Fruit fly (Drosophila melanogaster) whole organism, prepupa: ENCODE results near the gene Pez.

Experiments used
- CG10631 ChIP-seq: fragments of 200-800 bp; sonication (Bioruptor generic); optimal IDR thresholded peaks from 2 replicates; lab custom pipeline; 2016; ENCODE audit warnings: missing biosample characterization, missing genetic modification characterization
- CG31627 ChIP-seq: fragments of 200-800 bp; sonication (Bioruptor generic); optimal IDR thresholded peaks from 3 replicates; lab custom pipeline; 2016; ENCODE audit warnings: missing biosample characterization, missing genetic modification characterization
- CG4318 ChIP-seq: fragments of 200-800 bp; sonication (Bioruptor generic); optimal IDR thresholded peaks from 3 replicates; lab custom pipeline; 2017; ENCODE audit warnings: missing biosample characterization, mild to moderate bottlenecking, missing genetic modification characterization
- CG6163 ChIP-seq: fragments of 200-800 bp; sonication (Bioruptor generic); IDR thresholded peaks from 3 replicates; pipeline ENCODE4 v1.3.6; 2022; ENCODE audit warnings: missing biosample characterization, missing genetic modification characterization
- CG6792 ChIP-seq: fragments of 200-800 bp; sonication (Bioruptor generic); optimal IDR thresholded peaks from 3 replicates; lab custom pipeline; 2016; ENCODE audit warnings: missing biosample characterization, missing genetic modification characterization
- Gug ChIP-seq: fragments of 200-800 bp; sonication (Bioruptor generic); IDR thresholded peaks from 2 replicates; pipeline ENCODE4 v1.3.6; 2022; ENCODE audit warnings: missing biosample characterization, missing genetic modification characterization
- Hr39 ChIP-seq: fragments of 200-800 bp; sonication (Bioruptor generic); optimal IDR thresholded peaks from 2 replicates; lab custom pipeline; 2016; ENCODE audit warnings: missing biosample characterization, missing genetic modification characterization
- dsx ChIP-seq: fragments of 200-800 bp; optimal IDR thresholded peaks from 3 replicates; lab custom pipeline; 2019; ENCODE audit warnings: missing biosample characterization, mild to moderate bottlenecking, missing genetic modification characterization, moderate library complexity; ENCODE audit not compliant: poor library complexity, severe bottlenecking
- topi ChIP-seq: fragments of 200-800 bp; sonication (Bioruptor generic); optimal IDR thresholded peaks from 3 replicates; lab custom pipeline; 2016; ENCODE audit warnings: missing biosample characterization, missing genetic modification characterization

DNA sequence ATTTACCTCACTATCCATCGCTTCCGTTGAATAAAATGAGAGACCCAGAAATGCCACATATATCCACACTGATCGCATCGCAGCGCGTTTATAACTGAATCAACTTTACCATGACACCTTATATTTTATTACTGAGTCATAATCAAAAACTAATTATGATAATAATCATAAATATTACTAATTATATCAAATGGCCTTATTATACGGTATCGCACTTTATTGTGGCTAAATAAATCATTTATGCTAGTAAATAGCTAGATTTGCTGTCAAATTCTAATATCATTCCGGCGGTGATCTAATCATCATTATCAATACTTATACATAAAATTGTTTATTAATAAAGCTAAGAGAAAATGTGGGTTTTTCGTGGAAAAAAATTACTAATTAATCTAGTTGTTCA is 19.7 kb upstream of the Pez start, which contains the start of gene CG9500:
- no peak for TF ChIP-seq Gug (GFP tag; lab: Robert Waterston, UW)
- TF ChIP-seq CG4318 (GFP tag; lab: Kevin White, UChicago): no peak
- TF ChIP-seq dsx (GFP tag; lab: Kevin White, UChicago): no peak
- TF ChIP-seq CG6792: no peak
- TF ChIP-seq Hr39 (GFP tag; lab: Kevin White, UChicago): no peak
- TF ChIP-seq CG6163: no peak
- TF ChIP-seq CG31627 (GFP tag; lab: Kevin White, UChicago): no peak
- TF ChIP-seq topi (GFP tag; lab: Kevin White, UChicago): no peak
- TF ChIP-seq CG10631 (GFP tag; lab: Kevin White, UChicago): no peak
